Worm (Caenorhabditis elegans): ENCODE data around the gene smcr-8.
"Not testable (repeated sequence)": the region's sequence is repeated elsewhere in the genome, so short reads cannot be mapped to it uniquely, and the experiment has no call there.

DNA sequence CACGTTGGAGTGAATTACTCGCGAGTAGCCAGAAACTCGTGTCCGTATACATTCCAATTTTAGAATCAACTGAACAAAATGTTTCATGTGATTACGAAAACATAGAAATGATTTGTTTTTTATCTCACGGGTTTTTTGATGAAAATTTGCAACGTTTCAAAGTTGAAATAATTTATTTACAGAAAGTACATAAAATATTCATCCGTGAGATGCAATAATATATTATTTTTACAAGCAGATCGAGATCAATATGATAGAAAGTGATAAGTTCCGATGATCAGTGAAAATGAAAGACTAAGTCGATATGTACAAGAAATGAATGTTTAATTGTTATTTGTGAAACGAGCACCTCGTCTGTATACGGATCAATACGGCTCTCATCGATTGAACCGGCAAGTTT lies 18.8 kb upstream of the smcr-8 start, which contains the start of gene C27F2.6:
- not testable (repeated sequence) for TF ChIP-seq atf-7 (tag; optimal IDR thresholded peaks at IDR 0.05); pha-4 (tag; optimal IDR thresholded peaks at IDR 0.05); K11D2.4 (GFP tag; IDR thresholded peaks at IDR 0.05); nfyb-1 (GFP tag; IDR thresholded peaks at IDR 0.05); sdz-38 (tag; optimal IDR thresholded peaks at IDR 0.05); ceh-91 (GFP tag; IDR thresholded peaks at IDR 0.05)

Measured in whole organism, young adult.